Worm (Caenorhabditis elegans): ENCODE data around the gene ser-6.
A peak's percentile ranks its signal among the peaks of the same experiment; 100 is the strongest.

ser-6 gene

DNA sequence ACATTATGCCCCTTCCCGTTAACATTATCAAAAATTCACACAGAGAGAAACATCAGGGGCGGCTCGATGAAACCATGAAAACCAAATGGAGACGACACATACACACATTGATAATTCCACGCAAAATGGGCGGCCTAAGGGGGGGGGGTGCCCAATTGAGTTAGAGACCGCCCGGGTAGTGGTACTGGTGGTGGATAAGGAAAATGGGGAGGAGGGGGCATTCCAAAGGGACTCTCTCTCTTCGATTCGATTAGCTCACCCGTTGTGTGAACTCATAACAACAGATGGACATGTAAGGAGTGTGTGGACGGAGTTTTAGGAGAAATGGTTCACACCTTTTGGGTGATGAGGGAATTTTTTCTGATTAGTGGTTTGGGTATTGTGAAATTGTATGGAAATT is 22.5 kb downstream of the ser-6 start:
- 0 out of 2 replicates have a peak, but pooled peaks have one; percentile 42 for TF ChIP-seq madf-3 (GFP tag; IDR thresholded peaks at IDR 0.05)
- TF ChIP-seq C06A6.2 (GFP tag; conservative IDR thresholded peaks at IDR 0.05) = no peak
- TF ChIP-seq pbrm-1 (GFP tag; IDR thresholded peaks at IDR 0.05) = no peak
- TF ChIP-seq him-1 (tag; optimal IDR thresholded peaks at IDR 0.05) = no peak
- no peak for TF ChIP-seq K12H6.12 (tag; optimal IDR thresholded peaks at IDR 0.05)
- TF ChIP-seq B0261.1 (tag; optimal IDR thresholded peaks at IDR 0.05) = no peak
- no peak for TF ChIP-seq dpff-1 (tag; optimal IDR thresholded peaks at IDR 0.05)
- TF ChIP-seq hlh-12 (tag; optimal IDR thresholded peaks at IDR 0.05) = no peak

DNA sequence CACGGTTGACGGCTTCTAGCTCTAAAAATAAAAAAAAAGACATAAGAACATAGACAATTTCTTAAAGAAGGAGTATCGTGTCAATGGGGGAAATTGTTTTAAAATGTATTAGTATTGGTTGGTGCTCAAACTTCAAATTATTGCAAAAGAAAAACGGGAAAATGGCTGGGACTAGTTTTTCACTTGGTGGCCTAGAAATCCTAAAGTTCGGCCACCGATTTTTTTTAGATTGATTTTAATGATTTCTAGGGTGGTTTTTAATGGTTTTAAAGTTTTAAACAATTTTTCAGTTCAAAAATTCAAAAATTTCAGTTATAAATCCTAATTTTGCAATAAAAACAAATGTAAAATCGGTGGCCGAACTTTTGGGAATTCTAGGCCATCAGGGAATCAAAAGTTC is 26.8 kb downstream of the ser-6 start:
- TF ChIP-seq ztf-22 (GFP tag; optimal IDR thresholded peaks at IDR 0.05) (no peak), efl-1 (GFP tag; optimal IDR thresholded peaks at IDR 0.05) (no peak), B0261.1 (tag; optimal IDR thresholded peaks at IDR 0.05) (no peak), F52B5.7 (tag; optimal IDR thresholded peaks at IDR 0.05) (no peak), nfya-2 (GFP tag; IDR thresholded peaks at IDR 0.05) (no peak), F39B2.1 (GFP tag; IDR thresholded peaks at IDR 0.05) (no peak), pbrm-1 (GFP tag; IDR thresholded peaks at IDR 0.05) (no peak), nhr-120 (GFP tag; IDR thresholded peaks at IDR 0.05) (no peak), die-1 (tag; optimal IDR thresholded peaks at IDR 0.05) (no peak), ztf-25 (GFP tag; IDR thresholded peaks at IDR 0.05) (no peak), lin-35 (GFP tag; optimal IDR thresholded peaks at IDR 0.05) (no peak), egl-44 (GFP tag; IDR thresholded peaks at IDR 0.05) (no peak), madf-8 (GFP tag; conservative IDR thresholded peaks at IDR 0.05) (no peak), ceh-100 (GFP tag; IDR thresholded peaks at IDR 0.05) (no peak), dpff-1 (tag; optimal IDR thresholded peaks at IDR 0.05) (no peak)

DNA sequence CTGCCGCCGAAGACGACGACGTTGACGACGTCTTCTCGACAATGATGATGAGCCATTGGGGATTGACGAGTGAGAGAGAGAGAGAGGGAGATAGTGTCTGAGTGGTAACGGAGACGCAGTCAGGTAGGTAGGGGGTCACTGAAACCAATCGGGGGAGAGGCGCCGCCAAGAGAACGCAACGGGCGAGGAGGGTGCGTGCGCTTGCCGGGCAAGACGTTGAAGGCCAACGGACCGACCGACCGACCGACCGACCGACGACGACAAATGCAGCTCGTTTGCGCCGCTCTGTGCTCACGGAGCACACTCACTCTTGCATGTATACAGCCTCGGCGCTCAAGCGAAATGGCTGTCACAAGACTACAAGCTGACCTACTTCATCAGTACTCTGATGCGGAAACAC is 30.6 kb downstream of the ser-6 start:
- 0 out of 2 replicates have a peak, but pooled peaks have one; percentile 26 for TF ChIP-seq hsf-1 (GFP tag; IDR thresholded peaks at IDR 0.05)
- no peak for TF ChIP-seq ets-4 (GFP tag; optimal IDR thresholded peaks at IDR 0.05)
- peak; percentile 57 for TF ChIP-seq madf-10 (tag; optimal IDR thresholded peaks at IDR 0.05)
- TF ChIP-seq dpl-1 (GFP tag; optimal IDR thresholded peaks at IDR 0.05) = no peak
- peak; percentile 72; the same call in 1 of the 2 replicates for TF ChIP-seq ceh-58 (GFP tag; IDR thresholded peaks at IDR 0.05)
- peak; percentile 96 for TF ChIP-seq zfh-2 (GFP tag; conservative IDR thresholded peaks at IDR 0.05)
- TF ChIP-seq dox-1 (GFP tag; IDR thresholded peaks at IDR 0.05) = peak; percentile 37; the same call in 1 of the 2 replicates
- TF ChIP-seq F57A8.1 (GFP tag; optimal IDR thresholded peaks at IDR 0.05) = no peak
- 0 out of 2 replicates have a peak, but pooled peaks have one; percentile 43 for TF ChIP-seq lin-26 (GFP tag; IDR thresholded peaks at IDR 0.05)
- TF ChIP-seq egl-18 (GFP tag; IDR thresholded peaks at IDR 0.05) = 0 out of 2 replicates have a peak, but pooled peaks have one; percentile 11
- no peak for TF ChIP-seq F10E7.11 (tag; optimal IDR thresholded peaks at IDR 0.05)
- TF ChIP-seq nfya-1 (tag; optimal IDR thresholded peaks at IDR 0.05; ENCODE audit: borderline replicate concordance, insufficient read depth) = no peak
- peak; percentile 44; the same call in 1 of the 2 replicates for TF ChIP-seq mcd-1 (GFP tag; IDR thresholded peaks at IDR 0.05)
- peak; percentile 11 for TF ChIP-seq die-1 (tag; optimal IDR thresholded peaks at IDR 0.05)
- peak; percentile 70 for TF ChIP-seq K12H6.12 (tag; optimal IDR thresholded peaks at IDR 0.05)
- TF ChIP-seq cebp-1 (GFP tag; IDR thresholded peaks at IDR 0.05) = no peak
- TF ChIP-seq cebp-1 (tag; optimal IDR thresholded peaks at IDR 0.05) = peak; percentile 45
- 0 out of 2 replicates have a peak, but pooled peaks have one; percentile 38 for TF ChIP-seq Y95B8A.8 (GFP tag; IDR thresholded peaks at IDR 0.05)
- TF ChIP-seq egrh-3 (GFP tag; IDR thresholded peaks at IDR 0.05) = peak; percentile 83; the same call in 1 of the 2 replicates
- TF ChIP-seq ztf-26 (tag; optimal IDR thresholded peaks at IDR 0.05) = peak; percentile 20
- TF ChIP-seq tlf-1 (GFP tag; optimal IDR thresholded peaks at IDR 0.05) = no peak
- no peak for TF ChIP-seq ztf-22 (GFP tag; optimal IDR thresholded peaks at IDR 0.05)
- no peak for TF ChIP-seq let-607 (tag; optimal IDR thresholded peaks at IDR 0.05)
- peak; percentile 38; the same call in 1 of the 2 replicates for TF ChIP-seq pbrm-1 (GFP tag; IDR thresholded peaks at IDR 0.05)
- TF ChIP-seq repo-1 (tag; optimal IDR thresholded peaks at IDR 0.05) = peak; percentile 41
- peak; percentile 19 for TF ChIP-seq attf-5 (GFP tag; optimal IDR thresholded peaks at IDR 0.05)
- TF ChIP-seq K11D2.4 (GFP tag; IDR thresholded peaks at IDR 0.05) = 0 out of 2 replicates have a peak, but pooled peaks have one; percentile 31
- TF ChIP-seq rcor-1 (GFP tag; IDR thresholded peaks at IDR 0.05) = no peak
- TF ChIP-seq madf-8 (GFP tag; conservative IDR thresholded peaks at IDR 0.05) = no peak
- no peak for TF ChIP-seq attf-6 (GFP tag; IDR thresholded peaks at IDR 0.05)

All from whole organism, young adult.